Worm (Caenorhabditis elegans) whole organism, mixed stage, embryonic: ENCODE results near the gene C55B6.4.

Experiments
- lin-13 ChIP-seq: fragments of 150-350 bp; optimal IDR thresholded peaks from 2 replicates; lab custom pipeline; 2014; ENCODE audit warnings: missing biosample characterization, missing genetic modification characterization
- lsy-2 ChIP-seq: fragments of 150-350 bp; optimal IDR thresholded peaks from 2 replicates; lab custom pipeline; 2014; ENCODE audit warnings: missing biosample characterization, missing genetic modification characterization
- nhr-237 ChIP-seq: fragments of 150-350 bp; optimal IDR thresholded peaks from 2 replicates; lab custom pipeline; 2014; ENCODE audit warnings: missing biosample characterization, missing genetic modification characterization
- nhr-28 ChIP-seq: fragments of 150-350 bp; optimal IDR thresholded peaks from 2 replicates; lab custom pipeline; 2014; ENCODE audit warnings: missing biosample characterization, missing genetic modification characterization
- unc-39 ChIP-seq: fragments of 150-350 bp; optimal IDR thresholded peaks from 2 replicates; lab custom pipeline; 2014; ENCODE audit warnings: missing biosample characterization, missing genetic modification characterization

DNA sequence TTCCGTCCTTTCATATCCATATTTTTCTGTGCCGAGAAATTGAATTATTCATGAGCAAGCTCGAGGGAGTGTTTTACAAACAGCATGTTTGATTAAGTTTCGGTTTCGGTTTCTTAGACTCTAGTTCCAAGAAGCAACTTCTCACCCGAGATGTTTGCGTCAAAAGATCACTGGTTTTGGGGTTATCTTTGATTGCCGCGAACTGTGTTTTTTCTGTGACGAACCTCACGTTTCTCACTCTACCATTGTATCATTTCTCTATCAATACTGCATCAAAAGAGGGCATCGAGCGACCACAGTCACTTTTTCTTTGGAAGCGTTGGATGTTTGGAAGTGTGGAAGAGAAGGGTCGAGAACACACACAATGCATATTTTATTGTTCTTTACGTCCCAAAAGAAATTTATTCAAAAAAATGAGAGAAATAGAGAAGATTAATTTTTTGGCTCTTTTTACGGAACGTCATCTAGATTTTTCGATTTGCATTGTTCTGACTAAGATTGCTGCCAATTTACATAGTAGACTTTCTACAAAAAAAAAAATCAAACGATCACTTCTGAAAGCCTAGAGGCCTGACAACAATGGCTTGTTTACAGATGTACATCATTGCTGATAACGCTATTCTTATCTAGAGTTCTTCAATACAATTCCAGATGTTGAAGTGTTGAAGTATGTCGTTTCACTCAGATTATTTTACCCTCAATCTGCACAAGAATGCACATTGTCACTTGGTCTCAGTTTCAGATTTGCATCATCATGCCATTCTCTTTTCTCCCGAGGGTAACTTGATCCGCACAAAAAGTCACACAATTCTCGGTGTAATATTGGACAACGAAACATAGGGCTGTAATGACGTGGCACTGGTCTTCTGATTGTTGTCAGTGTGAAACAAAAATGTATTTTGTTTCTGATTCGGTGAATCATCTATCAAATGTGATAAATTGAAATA, 45.9 kb upstream of the C55B6.4 start:
- no peak for TF ChIP-seq nhr-237
- TF ChIP-seq lsy-2 = no peak
- TF ChIP-seq nhr-28 (tag; lab: Kevin White, UChicago) = no peak
- no peak for TF ChIP-seq unc-39 (tag; lab: Kevin White, UChicago)
- no peak for TF ChIP-seq lin-13 (tag; lab: Kevin White, UChicago)
